Fruit fly (Drosophila melanogaster) whole organism, prepupa: ENCODE measurements around the gene Sc2.

ENCODE experiments used
- Blimp-1 ChIP-seq: fragments of 200-800 bp; sonication (Bioruptor generic); optimal IDR thresholded peaks from 3 replicates; lab custom pipeline; 2017; ENCODE audit warnings: missing biosample characterization, missing genetic modification characterization, mild to moderate bottlenecking, moderate library complexity, missing genetic modification reagents
- CG10631 ChIP-seq: fragments of 200-800 bp; sonication (Bioruptor generic); optimal IDR thresholded peaks from 2 replicates; lab custom pipeline; 2016; ENCODE audit warnings: missing biosample characterization, missing genetic modification characterization
- CG11294 ChIP-seq: fragments of 200-800 bp; sonication (Bioruptor generic); IDR thresholded peaks from 2 replicates; pipeline ENCODE4 v1.3.6; 2022; ENCODE audit warnings: missing biosample characterization, missing genetic modification characterization
- CG11762 ChIP-seq: fragments of 200-800 bp; sonication (Bioruptor generic); optimal IDR thresholded peaks from 3 replicates; lab custom pipeline; 2016; ENCODE audit warnings: missing biosample characterization, missing genetic modification characterization; ENCODE audit not compliant: insufficient read depth
- CG11902 ChIP-seq: fragments of 200-800 bp; sonication (Bioruptor generic); optimal IDR thresholded peaks from 3 replicates; lab custom pipeline; 2016; ENCODE audit warnings: missing biosample characterization, missing genetic modification characterization
- CG16779 ChIP-seq: fragments of 200-800 bp; sonication (Bioruptor generic); optimal IDR thresholded peaks from 3 replicates; lab custom pipeline; 2017; ENCODE audit warnings: missing biosample characterization, mild to moderate bottlenecking, missing genetic modification characterization
- CG31627 ChIP-seq: fragments of 200-800 bp; sonication (Bioruptor generic); optimal IDR thresholded peaks from 3 replicates; lab custom pipeline; 2016; ENCODE audit warnings: missing biosample characterization, missing genetic modification characterization
- CG32006 ChIP-seq: fragments of 200-800 bp; sonication (Bioruptor generic); optimal IDR thresholded peaks from 3 replicates; lab custom pipeline; 2017; ENCODE audit warnings: missing biosample characterization, mild to moderate bottlenecking, missing genetic modification characterization
- CG34406 ChIP-seq: fragments of 200-800 bp; sonication (Bioruptor generic); optimal IDR thresholded peaks from 3 replicates; lab custom pipeline; 2016; ENCODE audit warnings: missing biosample characterization, missing genetic modification characterization
- CG3919 ChIP-seq: fragments of 200-800 bp; sonication (Bioruptor generic); optimal IDR thresholded peaks from 3 replicates; lab custom pipeline; 2016; ENCODE audit warnings: missing biosample characterization, missing genetic modification characterization
- CG6163 ChIP-seq: fragments of 200-800 bp; sonication (Bioruptor generic); IDR thresholded peaks from 3 replicates; pipeline ENCODE4 v1.3.6; 2022; ENCODE audit warnings: missing biosample characterization, missing genetic modification characterization
- CG6276 ChIP-seq: fragments of 200-800 bp; sonication (Bioruptor generic); optimal IDR thresholded peaks from 2 replicates; lab custom pipeline; 2017; ENCODE audit warnings: missing biosample characterization, mild to moderate bottlenecking, missing genetic modification characterization
- CG6808 ChIP-seq: fragments of 200-800 bp; sonication (Bioruptor generic); optimal IDR thresholded peaks from 3 replicates; lab custom pipeline; 2017; ENCODE audit warnings: missing biosample characterization, missing genetic modification characterization, mild to moderate bottlenecking, moderate library complexity, missing genetic modification reagents
- CG6854 ChIP-seq: fragments of 200-800 bp; sonication (Bioruptor generic); optimal IDR thresholded peaks from 2 replicates; lab custom pipeline; 2017; ENCODE audit warnings: missing biosample characterization, mild to moderate bottlenecking, missing genetic modification characterization
- CG8119 ChIP-seq: fragments of 200-800 bp; sonication (Bioruptor generic); IDR thresholded peaks from 3 replicates; pipeline ENCODE4 v1.3.6; 2022; ENCODE audit warnings: missing biosample characterization, missing genetic modification characterization
- CG9139 ChIP-seq: fragments of 200-800 bp; sonication (Bioruptor generic); optimal IDR thresholded peaks from 3 replicates; lab custom pipeline; 2017; ENCODE audit warnings: missing biosample characterization, mild to moderate bottlenecking, missing genetic modification characterization
- Eip75B ChIP-seq: fragments of 200-800 bp; sonication (Bioruptor generic); optimal IDR thresholded peaks from 3 replicates; lab custom pipeline; 2016; ENCODE audit warnings: missing biosample characterization, missing genetic modification characterization
- Eip78C ChIP-seq: fragments of 200-800 bp; sonication (Bioruptor generic); peaks from one replicate; lab custom pipeline; 2016; ENCODE audit warnings: missing biosample characterization, missing genetic modification characterization
- Ets21C ChIP-seq: fragments of 200-800 bp; sonication (Bioruptor generic); optimal IDR thresholded peaks from 3 replicates; lab custom pipeline; 2016; ENCODE audit warnings: missing biosample characterization, missing genetic modification characterization
- Ets96B ChIP-seq: fragments of 200-800 bp; optimal IDR thresholded peaks from 2 replicates; lab custom pipeline; 2019; ENCODE audit warnings: missing biosample characterization, mild to moderate bottlenecking, missing genetic modification characterization, moderate library complexity
- Hr38 ChIP-seq: sonication (Bioruptor generic); optimal IDR thresholded peaks from 2 replicates; lab custom pipeline; 2016; ENCODE audit warnings: missing biosample characterization, missing genetic modification characterization
- Hr4 ChIP-seq: fragments of 200-800 bp; sonication (Bioruptor generic); optimal IDR thresholded peaks from 3 replicates; lab custom pipeline; 2016; ENCODE audit warnings: missing biosample characterization, missing genetic modification characterization
- Lpt ChIP-seq: fragments of 200-800 bp; sonication (Bioruptor generic); optimal IDR thresholded peaks from 3 replicates; lab custom pipeline; 2016; ENCODE audit warnings: missing biosample characterization, missing genetic modification characterization
- Met ChIP-seq: fragments of 200-800 bp; sonication (Bioruptor generic); optimal IDR thresholded peaks from 3 replicates; lab custom pipeline; 2016; ENCODE audit warnings: missing biosample characterization, missing genetic modification characterization
- OdsH ChIP-seq: fragments of 200-800 bp; sonication (Bioruptor generic); optimal IDR thresholded peaks from 3 replicates; lab custom pipeline; 2016; ENCODE audit warnings: missing biosample characterization, missing genetic modification characterization
- Sox14 ChIP-seq: fragments of 200-800 bp; sonication (Bioruptor generic); optimal IDR thresholded peaks from 3 replicates; lab custom pipeline; 2016; ENCODE audit warnings: missing biosample characterization, missing genetic modification characterization
- cyc ChIP-seq: fragments of 200-800 bp; sonication (Bioruptor generic); optimal IDR thresholded peaks from 3 replicates; lab custom pipeline; 2016; ENCODE audit warnings: missing biosample characterization, missing genetic modification characterization
- dac ChIP-seq: fragments of 200-800 bp; sonication (Bioruptor generic); optimal IDR thresholded peaks from 2 replicates; lab custom pipeline; 2017; ENCODE audit warnings: missing biosample characterization, mild to moderate bottlenecking, missing genetic modification characterization
- dsx ChIP-seq: fragments of 200-800 bp; optimal IDR thresholded peaks from 3 replicates; lab custom pipeline; 2019; ENCODE audit warnings: missing biosample characterization, mild to moderate bottlenecking, missing genetic modification characterization, moderate library complexity; ENCODE audit not compliant: poor library complexity, severe bottlenecking
- fkh ChIP-seq: fragments of 200-800 bp; sonication (Bioruptor generic); optimal IDR thresholded peaks from 3 replicates; lab custom pipeline; 2017; ENCODE audit warnings: missing biosample characterization, mild to moderate bottlenecking, missing genetic modification characterization, moderate library complexity
- net ChIP-seq: fragments of 200-800 bp; sonication (Bioruptor generic); optimal IDR thresholded peaks from 3 replicates; lab custom pipeline; 2016; ENCODE audit warnings: missing biosample characterization, missing genetic modification characterization
- salr ChIP-seq, 2 experiments: fragments of 200-800 bp; sonication (Bioruptor generic); optimal IDR thresholded peaks; 3 replicates each; lab custom pipeline; 2016 to 2018; ENCODE audit warnings: missing biosample characterization in 2 of 2, missing genetic modification characterization in 2 of 2, mild to moderate bottlenecking in 1 of 2
- ss ChIP-seq, 2 experiments: fragments of 200-800 bp; sonication (Bioruptor generic); optimal IDR thresholded peaks; 2 replicates in 1 of 2; 3 replicates in 1 of 2; lab custom pipeline; 2017 to 2018; ENCODE audit warnings: mild to moderate bottlenecking in 2 of 2, missing biosample characterization in 2 of 2, missing genetic modification characterization in 2 of 2, moderate library complexity in 1 of 2
- vri ChIP-seq: fragments of 200-800 bp; sonication (Bioruptor generic); optimal IDR thresholded peaks from 3 replicates; lab custom pipeline; 2016; ENCODE audit warnings: missing biosample characterization, mild to moderate bottlenecking, missing genetic modification characterization

The Sc2 gene

DNA sequence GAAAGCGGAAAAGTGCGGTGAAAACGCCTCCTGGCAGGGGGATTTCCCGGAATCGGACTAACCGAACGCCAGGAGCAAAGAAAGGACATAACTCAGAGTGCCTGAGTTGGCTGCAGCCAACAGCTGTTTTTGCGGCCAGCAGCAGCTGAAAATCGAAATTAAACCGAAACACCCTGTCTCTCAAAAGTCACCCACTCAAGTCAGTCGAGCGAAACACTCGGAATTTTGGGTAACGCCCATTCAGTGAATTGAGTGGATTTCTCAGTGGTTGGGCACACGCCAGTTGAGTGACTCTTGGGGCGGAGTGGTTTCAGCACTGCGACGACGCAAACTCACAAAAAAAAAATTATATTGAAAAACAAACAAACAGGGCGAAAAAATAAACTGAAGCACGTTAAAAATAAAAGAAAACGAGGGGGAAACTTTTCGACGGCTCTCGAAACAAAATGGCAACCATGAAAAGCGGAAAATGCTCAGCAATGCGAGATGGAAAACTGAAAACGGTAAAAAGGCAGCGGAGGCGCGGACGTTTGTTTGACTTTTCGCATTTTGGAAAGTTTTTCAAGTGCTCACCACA is 24.5 kb upstream of the Sc2 start (continued):
- peak; percentile 21; the same call in 1 of the 2 replicates for TF ChIP-seq CG11294 (GFP tag; lab: Robert Waterston, UW)
- TF ChIP-seq CG11902 (GFP tag; lab: Kevin White, UChicago) = no peak
- peak; percentile 82 for TF ChIP-seq CG16779
- peak; percentile 96 for TF ChIP-seq CG6163 (GFP tag; lab: Robert Waterston, UW)
- TF ChIP-seq Eip78C = peak; percentile 74
- peak; percentile 28 for TF ChIP-seq dac (GFP tag; lab: Kevin White, UChicago)
- peak; percentile 66 for TF ChIP-seq Eip75B (GFP tag; lab: Kevin White, UChicago)
- no peak for TF ChIP-seq Ets21C (GFP tag; lab: Kevin White, UChicago)
- TF ChIP-seq net = peak; percentile 81
- TF ChIP-seq cyc (GFP tag; lab: Kevin White, UChicago) = no peak
- TF ChIP-seq OdsH (GFP tag; lab: Kevin White, UChicago) = peak; percentile 15
- TF ChIP-seq CG32006 (GFP tag; lab: Kevin White, UChicago) = peak; percentile 23
- no peak for TF ChIP-seq CG31627 (GFP tag; lab: Kevin White, UChicago)
- peak; percentile 84 for TF ChIP-seq CG6808 (GFP tag; lab: Kevin White, UChicago)
- peak; percentile 35 for TF ChIP-seq vri (GFP tag; lab: Kevin White, UChicago)
- TF ChIP-seq CG9139 = peak; percentile 91
- peak; percentile 76 for TF ChIP-seq CG6854 (GFP tag; lab: Kevin White, UChicago)
- TF ChIP-seq CG3919 = peak; percentile 70
- TF ChIP-seq Lpt (GFP tag; lab: Kevin White, UChicago) = peak; percentile 61

DNA sequence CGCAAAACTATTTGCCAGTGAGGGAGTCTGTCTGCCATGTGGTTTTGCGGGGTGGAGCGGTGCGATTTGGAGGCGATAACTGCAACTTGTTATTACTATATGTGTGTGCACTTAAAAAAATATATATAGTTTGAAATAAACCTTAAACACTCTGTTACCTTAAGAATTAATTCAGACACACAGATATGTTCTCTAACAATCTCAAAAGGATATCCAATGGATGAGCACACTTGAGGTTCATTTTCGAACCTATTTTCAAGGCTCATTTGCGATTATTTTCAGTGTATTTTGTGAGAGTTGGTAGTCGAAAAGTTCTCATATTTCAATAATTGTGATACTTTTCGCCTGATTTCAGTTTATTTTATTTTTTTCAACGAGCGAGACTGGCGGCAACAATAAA is 21.2 kb upstream of the Sc2 start:
- TF ChIP-seq Blimp-1 (GFP tag; lab: Kevin White, UChicago) (no peak), CG31627 (GFP tag; lab: Kevin White, UChicago) (peak; percentile 8), salr (GFP tag; optimal IDR thresholded peaks at IDR 0.05; lab: Kevin White, UChicago) (no peak), Eip78C (peak; percentile 17)

DNA sequence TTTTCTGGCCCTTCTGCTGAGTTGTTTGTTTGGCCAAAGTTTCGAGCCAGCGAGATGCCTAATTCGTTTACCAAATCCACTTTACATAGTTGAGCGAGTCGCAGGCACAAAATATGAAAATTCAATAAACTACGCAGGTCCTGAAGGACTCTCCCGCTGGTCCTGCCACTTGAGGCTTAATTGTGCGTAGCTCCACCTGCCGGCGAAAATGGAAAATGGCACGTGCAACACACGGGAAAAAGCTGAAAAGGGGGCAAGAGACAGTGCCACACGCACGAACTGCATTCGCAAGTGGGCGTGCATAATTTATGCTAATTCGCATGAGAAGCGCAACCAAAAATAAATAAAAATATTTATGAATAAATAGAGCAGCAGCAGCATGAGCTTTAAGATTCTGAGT is 17.4 kb upstream of the Sc2 start:
- TF ChIP-seq ss (GFP tag; optimal IDR thresholded peaks at IDR 0.05; lab: Kevin White, UChicago) = no peak
- no peak for TF ChIP-seq CG11762 (GFP tag; lab: Kevin White, UChicago)
- no peak for TF ChIP-seq net
- no peak for TF ChIP-seq CG32006 (GFP tag; lab: Kevin White, UChicago)
- TF ChIP-seq Hr38 (GFP tag; lab: Kevin White, UChicago) = no peak
- no peak for TF ChIP-seq Hr4 (GFP tag; lab: Kevin White, UChicago)
- TF ChIP-seq Ets96B (tag; lab: Kevin White, UChicago) = no peak
- TF ChIP-seq CG16779 = no peak
- no peak for TF ChIP-seq CG6276 (GFP tag; lab: Kevin White, UChicago)
- no peak for TF ChIP-seq CG8119 (GFP tag; lab: Robert Waterston, UW)
- no peak for TF ChIP-seq Ets21C (GFP tag; lab: Kevin White, UChicago)
- no peak for TF ChIP-seq Eip78C
- no peak for TF ChIP-seq CG9139
- TF ChIP-seq Sox14 (GFP tag; lab: Kevin White, UChicago) = no peak
- no peak for TF ChIP-seq OdsH (GFP tag; lab: Kevin White, UChicago)
- no peak for TF ChIP-seq CG34406 (GFP tag; lab: Kevin White, UChicago)
- no peak for TF ChIP-seq dsx

DNA sequence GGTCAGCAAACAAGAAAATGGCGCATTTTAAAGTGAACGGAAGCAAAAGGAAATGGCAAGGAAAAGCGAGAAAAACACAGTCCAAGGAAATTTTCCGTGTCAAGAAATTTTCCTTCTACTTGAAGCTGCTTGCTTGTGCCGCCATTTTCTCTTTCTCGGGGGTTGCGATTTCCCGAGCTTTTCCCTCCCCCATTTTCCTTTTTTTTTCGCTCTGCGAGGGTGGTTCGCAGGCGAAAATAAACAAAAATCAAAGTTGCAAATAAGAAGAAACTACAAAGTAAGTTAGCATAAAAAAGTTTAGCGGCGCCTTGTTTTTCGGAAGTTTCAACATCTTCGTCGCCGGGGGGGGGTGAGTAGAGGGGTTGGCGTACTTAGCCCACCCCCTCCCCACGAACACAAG is 15.9 kb upstream of the Sc2 start:
- TF ChIP-seq CG9139 (no peak), Met (GFP tag; lab: Kevin White, UChicago) (no peak), fkh (GFP tag; lab: Kevin White, UChicago) (no peak), CG10631 (GFP tag; lab: Kevin White, UChicago) (no peak)
